Worm (Caenorhabditis elegans): ENCODE measurements around the gene W08E12.6.
"Not testable (repeated sequence)": the region's sequence is repeated elsewhere in the genome, so short reads cannot be mapped to it uniquely, and the experiment has no call there.

W08E12.6 gene

ce11 chrIV:3289237-3289636 lies 9.2 kb upstream of the W08E12.6 start, which contains the start of gene gcy-23:
Gene gcy-23, minus strand, starts transcription at chrIV:3289337.
- no peak for TF ChIP-seq W03F9.2 (tag; optimal IDR thresholded peaks at IDR 0.05)
- TF ChIP-seq dao-5 (tag; optimal IDR thresholded peaks at IDR 0.05) = no peak
- no peak for TF ChIP-seq him-1 (tag; optimal IDR thresholded peaks at IDR 0.05)

- no peak for TF ChIP-seq W03F9.2 (tag; optimal IDR thresholded peaks at IDR 0.05)
- TF ChIP-seq him-1 (tag; optimal IDR thresholded peaks at IDR 0.05) = no peak
- no peak for TF ChIP-seq dao-5 (tag; optimal IDR thresholded peaks at IDR 0.05)
Observed at ce11 chrIV:3291977-3292561, 6.3 kb upstream of the W08E12.6 start, which contains the start of gene W08E12.8. Gene W08E12.8, plus strand, starts transcription at chrIV:3292371.

DNA sequence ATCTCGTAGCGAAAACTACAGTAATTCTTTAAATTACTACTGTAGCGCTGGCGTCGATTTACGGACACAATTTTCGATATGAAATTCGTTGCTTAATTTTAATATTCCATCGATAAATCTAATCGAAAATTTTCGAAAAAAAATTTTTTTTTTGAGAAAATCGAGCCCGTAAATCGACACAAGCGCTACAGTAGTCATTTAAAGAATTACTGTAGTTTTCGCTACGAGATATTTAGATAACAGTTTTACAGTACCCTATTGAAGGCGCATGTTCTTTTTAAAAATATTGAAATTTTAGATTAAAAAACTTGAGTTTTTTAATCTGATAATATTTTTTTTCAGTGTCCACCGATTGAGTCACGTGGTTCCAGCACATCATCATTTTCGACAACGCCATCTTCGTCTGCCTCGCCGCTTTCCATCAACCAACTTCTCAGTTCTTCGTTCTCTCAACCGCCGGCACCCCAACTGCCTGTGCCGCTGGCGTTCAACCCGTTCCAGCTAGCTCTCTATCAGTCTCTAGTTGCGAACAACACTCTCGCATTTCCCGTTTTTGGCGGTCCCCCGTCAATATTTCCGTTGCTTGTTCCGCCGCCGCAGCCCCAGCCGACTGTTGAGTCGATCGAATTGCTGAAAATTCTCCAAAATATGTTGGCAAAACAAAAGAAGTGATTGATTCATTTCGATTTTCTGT lies 4.5 kb upstream of the W08E12.6 start:
- TF ChIP-seq dao-5 (tag; optimal IDR thresholded peaks at IDR 0.05) = no peak
- TF ChIP-seq him-1 (tag; optimal IDR thresholded peaks at IDR 0.05) = no peak

DNA sequence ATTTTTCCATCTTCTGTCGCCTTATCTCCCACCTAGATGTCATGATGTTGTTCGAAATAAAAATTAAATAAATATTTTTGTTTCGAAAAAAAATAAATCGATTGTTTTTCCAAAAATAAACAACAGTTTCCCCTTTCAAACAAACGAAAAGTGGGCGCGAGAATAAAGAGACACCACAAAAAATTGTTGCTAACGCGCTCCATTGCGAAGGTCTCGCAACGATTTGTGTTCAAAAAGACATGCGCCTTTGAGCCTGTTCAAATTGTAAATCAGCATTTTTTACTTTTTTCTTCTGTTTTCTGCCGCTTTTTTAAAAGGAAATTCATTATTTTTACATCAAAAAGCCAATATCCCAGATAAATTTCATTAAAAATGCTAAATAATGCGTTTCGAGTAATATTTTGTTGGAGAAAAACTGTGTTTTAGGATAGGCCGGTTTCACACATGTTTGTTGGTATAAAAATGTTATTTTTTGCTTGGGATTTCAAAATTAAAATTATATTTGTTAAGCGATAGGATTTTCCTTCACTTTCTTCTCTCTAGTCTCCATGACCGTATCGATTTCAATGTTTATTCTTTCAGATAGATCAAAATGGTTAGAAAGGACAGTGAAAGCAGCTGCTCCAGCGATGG lies 3.7 kb upstream of the W08E12.6 start, which contains the start of gene W08E12.7:
Gene W08E12.7 (plus strand): TSS at position 583 of the 633 bp plus-strand sequence.
- TF ChIP-seq dao-5 (tag; optimal IDR thresholded peaks at IDR 0.05) (no peak), him-1 (tag; optimal IDR thresholded peaks at IDR 0.05) (peak; percentile 38), W03F9.2 (tag; optimal IDR thresholded peaks at IDR 0.05) (peak; percentile 97)

DNA sequence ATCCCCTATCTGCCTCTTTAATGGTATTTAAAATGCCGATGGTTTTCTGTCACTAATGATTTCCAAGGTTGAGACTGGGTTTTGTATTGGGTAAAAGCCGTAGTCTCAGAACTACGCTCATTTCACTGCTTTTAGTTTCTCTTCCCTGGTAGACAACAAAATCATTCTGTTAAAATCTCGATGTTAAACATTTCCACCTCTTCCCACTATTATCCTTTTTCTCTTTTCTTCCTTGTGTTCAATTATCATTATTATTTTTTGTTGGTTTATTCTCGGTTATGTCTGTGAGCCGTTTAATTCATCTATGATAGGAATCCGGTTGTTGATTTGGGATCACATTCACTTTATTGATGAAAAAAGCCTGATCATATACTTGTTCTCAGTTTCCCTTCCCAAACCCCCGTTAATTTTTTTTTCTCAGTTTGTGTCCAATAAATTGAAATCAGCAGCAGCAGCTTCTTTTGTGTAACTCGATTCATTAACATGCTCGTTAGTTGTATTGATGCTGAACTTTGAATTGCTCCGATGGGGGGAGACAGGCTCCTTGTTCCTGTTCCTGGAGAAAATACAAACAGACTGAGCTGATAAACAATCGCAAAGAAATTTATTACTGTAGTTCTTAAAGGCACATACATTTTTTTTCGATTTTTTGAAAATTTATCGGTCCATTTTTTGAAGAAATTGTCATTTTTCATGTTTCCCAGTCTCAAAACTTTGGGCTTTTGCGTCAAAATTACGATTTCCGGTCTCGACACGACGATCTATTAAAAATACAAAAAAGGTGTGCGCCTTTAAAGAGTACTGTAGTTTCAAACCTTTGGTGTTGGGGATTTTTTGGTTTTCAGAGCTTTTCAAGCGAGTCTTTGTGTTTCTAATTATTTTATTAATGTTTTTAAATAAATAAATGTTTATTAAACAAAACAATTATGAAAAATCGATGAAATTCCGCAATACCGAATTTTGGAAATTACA lies 1.5 kb upstream of the W08E12.6 start:
- TF ChIP-seq dao-5 (tag; optimal IDR thresholded peaks at IDR 0.05) (no peak), W03F9.2 (tag; optimal IDR thresholded peaks at IDR 0.05) (no peak), him-1 (tag; optimal IDR thresholded peaks at IDR 0.05) (no peak)

DNA sequence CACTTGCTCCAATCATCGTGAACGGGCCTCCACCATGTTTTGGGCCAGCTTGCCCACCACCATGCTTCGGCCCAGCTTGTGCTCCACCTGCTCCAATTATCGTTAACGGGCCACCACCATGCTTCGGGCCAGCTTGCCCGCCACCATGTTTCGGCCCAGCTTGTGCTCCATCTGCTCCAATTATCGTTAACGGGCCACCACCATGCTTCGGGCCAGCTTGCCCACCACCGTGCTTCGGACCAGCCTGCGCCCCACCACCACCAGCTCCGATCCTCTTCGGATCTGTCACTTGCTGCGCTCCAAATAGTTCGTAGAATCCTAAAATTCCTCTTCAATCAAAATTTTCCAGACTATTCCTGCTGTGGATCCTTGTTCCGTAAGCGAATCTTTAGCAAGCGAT lies 829 bp downstream of the W08E12.6 start:
- TF ChIP-seq him-1 (tag; optimal IDR thresholded peaks at IDR 0.05) = no peak
- TF ChIP-seq W03F9.2 (tag; optimal IDR thresholded peaks at IDR 0.05) = no peak
- no peak for TF ChIP-seq dao-5 (tag; optimal IDR thresholded peaks at IDR 0.05)

ce11 chrIV:3300492-3300891 lies 2.1 kb downstream of the W08E12.6 start, which contains the start of gene W08E12.5:
Gene W08E12.5, plus strand, starts transcription at chrIV:3300792.
- TF ChIP-seq him-1 (tag; optimal IDR thresholded peaks at IDR 0.05) (no peak), W03F9.2 (tag; optimal IDR thresholded peaks at IDR 0.05) (no peak), dao-5 (tag; optimal IDR thresholded peaks at IDR 0.05) (no peak)

- TF ChIP-seq him-1, W03F9.2, dao-5 (tag; optimal IDR thresholded peaks at IDR 0.05): not testable (repeated sequence)
Observed at ce11 chrIV:3302058-3302457, 3.7 kb downstream of the W08E12.6 start, which contains the start of gene W08E12.4. Gene W08E12.4, plus strand, starts transcription at chrIV:3302358.

- TF ChIP-seq W03F9.2, him-1, dao-5 (tag; optimal IDR thresholded peaks at IDR 0.05): not testable (repeated sequence)
Observed at ce11 chrIV:3303690-3304089, 5.3 kb downstream of the W08E12.6 start, which contains the start of gene idpp-12. Gene idpp-12, plus strand, starts transcription at chrIV:3303990.

- no peak for TF ChIP-seq W03F9.2 (tag; optimal IDR thresholded peaks at IDR 0.05)
- TF ChIP-seq dao-5 (tag; optimal IDR thresholded peaks at IDR 0.05) = no peak
Observed at ce11 chrIV:3305575-3305974, 7.2 kb downstream of the W08E12.6 start, which contains the start of gene W08E12.2. Gene W08E12.2, plus strand, starts transcription at chrIV:3305875.

ce11 chrIV:3307463-3307862 lies 9.1 kb downstream of the W08E12.6 start, which contains the start of gene W08E12.9:
Gene W08E12.9, minus strand, starts transcription at chrIV:3307563.
- TF ChIP-seq him-1 (tag; optimal IDR thresholded peaks at IDR 0.05) = no peak
- TF ChIP-seq dao-5 (tag; optimal IDR thresholded peaks at IDR 0.05) = no peak
- no peak for TF ChIP-seq W03F9.2 (tag; optimal IDR thresholded peaks at IDR 0.05)

- no peak for TF ChIP-seq him-1 (tag; optimal IDR thresholded peaks at IDR 0.05)
Observed at ce11 chrIV:3308885-3309284, 10.5 kb downstream of the W08E12.6 start.
